Worm (Caenorhabditis elegans): ENCODE data around the gene myrf-2.

myrf-2 gene

ce11 chrX:10172004-10172584, 22.1 kb downstream of the myrf-2 start, which contains the start of gene C07A4.2:
TSS of gene C07A4.2 (plus strand) at chrX:10172198.
- TF ChIP-seq unc-39 (tag; optimal IDR thresholded peaks at IDR 0.05) (no peak), elt-3 (tag; optimal IDR thresholded peaks at IDR 0.05) (peak in 1 of 3 experiments; percentile 31)

- TF ChIP-seq ama-1 (optimal IDR thresholded peaks at IDR 0.05) = no peak
- peak; percentile 36 for TF ChIP-seq nhr-23 (tag; optimal IDR thresholded peaks at IDR 0.05)
Observed at ce11 chrX:10170598-10170997, 23.6 kb downstream of the myrf-2 start.

- TF ChIP-seq ceh-28 (tag; optimal IDR thresholded peaks at IDR 0.05) (no peak), nhr-23 (tag; optimal IDR thresholded peaks at IDR 0.05) (peak; percentile 80), mdl-1 (tag; optimal IDR thresholded peaks at IDR 0.05) (no peak), lsy-12 (tag; optimal IDR thresholded peaks at IDR 0.05) (peak; percentile 14)
Observed at ce11 chrX:10168534-10168933, 25.6 kb downstream of the myrf-2 start.

- TF ChIP-seq jun-1 (tag; optimal IDR thresholded peaks at IDR 0.05) = no peak
- TF ChIP-seq nhr-43 (tag; optimal IDR thresholded peaks at IDR 0.05; ENCODE audit: poor library complexity, severe bottlenecking) = no peak
- TF ChIP-seq sea-2 (GFP tag; optimal IDR thresholded peaks at IDR 0.05) = no peak
- no peak for TF ChIP-seq elt-2 (tag; optimal IDR thresholded peaks at IDR 0.05)
- TF ChIP-seq pqm-1 (tag; optimal IDR thresholded peaks at IDR 0.05) = no peak
Observed at ce11 chrX:10167005-10167404, 27.2 kb downstream of the myrf-2 start, which contains the start of gene rnp-9. TSS of gene rnp-9 (plus strand) at chrX:10167305.

ce11 chrX:10163212-10163611, 31.0 kb downstream of the myrf-2 start:
- no peak for TF ChIP-seq snpc-4 (tag; optimal IDR thresholded peaks at IDR 0.05)
- no peak for TF ChIP-seq nhr-11 (tag; optimal IDR thresholded peaks at IDR 0.05)
- TF ChIP-seq fkh-2 (tag; optimal IDR thresholded peaks at IDR 0.05) = no peak

- TF ChIP-seq nhr-67 (tag; optimal IDR thresholded peaks at IDR 0.05) (no peak), hmg-11 (tag; optimal IDR thresholded peaks at IDR 0.05) (no peak), pha-4 (tag; optimal IDR thresholded peaks at IDR 0.05) (no peak), ceh-9 (tag; optimal IDR thresholded peaks at IDR 0.05) (no peak), fkh-10 (GFP tag; optimal IDR thresholded peaks at IDR 0.05) (peak; percentile 73)
Observed at ce11 chrX:10162476-10162875, 31.7 kb downstream of the myrf-2 start.

ce11 chrX:10160097-10160677, 34.0 kb downstream of the myrf-2 start, which contains the start of gene F09B9.4:
TSS of gene F09B9.4 (plus strand) at chrX:10160627.
- TF ChIP-seq egl-5 (tag; optimal IDR thresholded peaks at IDR 0.05) = peak; percentile 57
- TF ChIP-seq lin-39 (tag; optimal IDR thresholded peaks at IDR 0.05) = peak; percentile 26
- no peak for TF ChIP-seq nhr-237 (tag; optimal IDR thresholded peaks at IDR 0.05)
- TF ChIP-seq nfya-1 (tag; optimal IDR thresholded peaks at IDR 0.05; ENCODE audit: insufficient read depth) = peak; percentile 10

ce11 chrX:10158716-10159115, 35.5 kb downstream of the myrf-2 start, which contains the start of gene erd-2.1:
TSS of gene erd-2.1 (minus strand) at chrX:10158829.
- TF ChIP-seq R02D3.7 (tag; optimal IDR thresholded peaks at IDR 0.05) (no peak), elt-2 (tag; optimal IDR thresholded peaks at IDR 0.05) (peak; percentile 52), nhr-25 (tag; optimal IDR thresholded peaks at IDR 0.05) (peak; percentile 57), fkh-2 (tag; optimal IDR thresholded peaks at IDR 0.05) (no peak), hmg-11 (tag; optimal IDR thresholded peaks at IDR 0.05) (peak; percentile 75), nhr-43 (tag; optimal IDR thresholded peaks at IDR 0.05; ENCODE audit: poor library complexity, severe bottlenecking) (peak; percentile 58), ama-1 (optimal IDR thresholded peaks at IDR 0.05) (peak; percentile 69), mdl-1 (tag; optimal IDR thresholded peaks at IDR 0.05) (no peak), ztf-4 (tag; optimal IDR thresholded peaks at IDR 0.05) (no peak), nhr-76 (tag; optimal IDR thresholded peaks at IDR 0.05) (no peak), ZK546.5 (tag; optimal IDR thresholded peaks at IDR 0.05) (no peak), nhr-23 (tag; optimal IDR thresholded peaks at IDR 0.05) (peak; percentile 89), unc-62 (GFP tag; optimal IDR thresholded peaks at IDR 0.05) (no peak), nhr-28 (tag; optimal IDR thresholded peaks at IDR 0.05) (no peak), elt-3 (tag; optimal IDR thresholded peaks at IDR 0.05) (no peak), egl-5 (tag; optimal IDR thresholded peaks at IDR 0.05) (peak; percentile 69), zag-1 (tag; optimal IDR thresholded peaks at IDR 0.05) (no peak), fos-1 (tag; optimal IDR thresholded peaks at IDR 0.05) (no peak), snpc-4 (tag; optimal IDR thresholded peaks at IDR 0.05) (peak; percentile 2), unc-39 (tag; optimal IDR thresholded peaks at IDR 0.05) (no peak), daf-12 (tag; optimal IDR thresholded peaks at IDR 0.05) (no peak), elt-1 (tag; optimal IDR thresholded peaks at IDR 0.05) (no peak), fkh-10 (GFP tag; optimal IDR thresholded peaks at IDR 0.05) (no peak), nhr-67 (tag; optimal IDR thresholded peaks at IDR 0.05) (no peak), lin-39 (tag; optimal IDR thresholded peaks at IDR 0.05) (peak; percentile 75), tbx-2 (tag; optimal IDR thresholded peaks at IDR 0.05) (peak; percentile 20), pqm-1 (tag; optimal IDR thresholded peaks at IDR 0.05) (peak; percentile 35), ceh-28 (tag; optimal IDR thresholded peaks at IDR 0.05) (peak; percentile 40)

All from whole organism, L3 larva.